Worm (Caenorhabditis elegans) whole organism, L4 larva: ENCODE measurements around the gene T20D4.15.
"Not testable (repeated sequence)": the region's sequence is repeated elsewhere in the genome, so short reads cannot be mapped to it uniquely, and the experiment has no call there.

Experiments used
- F10B5.3 ChIP-seq: sonication (generic microtip); optimal IDR thresholded peaks from 2 replicates; lab custom pipeline; 2016; ENCODE audit warnings: mild to moderate bottlenecking, missing genetic modification characterization, missing compliant biosample characterization
- F44E2.7 ChIP-seq: fragments of 200-800 bp; sonication (Bioruptor generic); IDR thresholded peaks from 2 replicates; pipeline ENCODE4 v2.1.2; 2022; ENCODE audit warnings: missing genetic modification characterization, missing compliant biosample characterization
- R02D3.7 ChIP-seq: fragments of 150-350 bp; sonication (generic microtip); optimal IDR thresholded peaks from 3 replicates; lab custom pipeline; 2014; ENCODE audit warnings: missing biosample characterization, missing genetic modification characterization
- aha-1 ChIP-seq: fragments of 150-350 bp; peaks from one replicate; lab custom pipeline; 2014; ENCODE audit warnings: missing biosample characterization, missing genetic modification characterization
- aly-2 ChIP-seq: sonication (generic microtip); optimal IDR thresholded peaks from 2 replicates; lab custom pipeline; 2018; ENCODE audit warnings: missing biosample characterization, missing genetic modification characterization
- ama-1 ChIP-seq: fragments of 150-350 bp; optimal IDR thresholded peaks from 2 replicates; lab custom pipeline; 2014; ENCODE audit warnings: inconsistent platforms, mixed read lengths
- dpl-1 ChIP-seq: fragments of 150-350 bp; optimal IDR thresholded peaks from 2 replicates; lab custom pipeline; 2014; ENCODE audit warnings: missing biosample characterization, missing genetic modification reagents, missing genetic modification characterization
- lin-15B ChIP-seq: fragments of 150-350 bp; sonication (generic microtip); optimal IDR thresholded peaks from 3 replicates; lab custom pipeline; 2014; ENCODE audit warnings: missing biosample characterization, missing genetic modification characterization
- mxl-2 ChIP-seq: fragments of 200-800 bp; sonication (Bioruptor generic); conservative IDR thresholded peaks from 2 replicates; pipeline ENCODE4 v1.3.6; 2022; ENCODE audit warnings: missing genetic modification reagents, missing genetic modification characterization, missing compliant biosample characterization
- nhr-237 ChIP-seq: sonication (generic microtip); optimal IDR thresholded peaks from 2 replicates; lab custom pipeline; 2017; ENCODE audit warnings: missing biosample characterization, missing genetic modification characterization
- skn-1 ChIP-seq: fragments of 150-350 bp; optimal IDR thresholded peaks from 2 replicates; lab custom pipeline; 2014; ENCODE audit warnings: missing biosample characterization, missing genetic modification characterization
- unc-39 ChIP-seq: sonication (generic microtip); optimal IDR thresholded peaks from 2 replicates; lab custom pipeline; 2017; ENCODE audit warnings: missing biosample characterization, missing genetic modification characterization

- not testable (repeated sequence) for TF ChIP-seq lin-15B (tag; lab: Kevin White, UChicago); dpl-1 (GFP tag; lab: Kevin White, UChicago); F10B5.3 (tag; lab: Kevin White, UChicago); nhr-237 (tag; lab: Kevin White, UChicago); R02D3.7; unc-39 (tag; lab: Kevin White, UChicago); mxl-2 (GFP tag; lab: Robert Waterston, UW); F44E2.7 (GFP tag; lab: Robert Waterston, UW); skn-1; aha-1 (tag; lab: Kevin White, UChicago); ama-1; aly-2 (tag; lab: Kevin White, UChicago)
Measured at ce11 chrV:3367773-3368172, 26.8 kb downstream of the T20D4.15 start, which contains the start of gene C04E12.2.
